Worm (Caenorhabditis elegans): ENCODE results near the gene dgat-2.
"Not testable (repeated sequence)": the region's sequence is repeated elsewhere in the genome, so short reads cannot be mapped to it uniquely, and the experiment has no call there.

Gene dgat-2

DNA sequence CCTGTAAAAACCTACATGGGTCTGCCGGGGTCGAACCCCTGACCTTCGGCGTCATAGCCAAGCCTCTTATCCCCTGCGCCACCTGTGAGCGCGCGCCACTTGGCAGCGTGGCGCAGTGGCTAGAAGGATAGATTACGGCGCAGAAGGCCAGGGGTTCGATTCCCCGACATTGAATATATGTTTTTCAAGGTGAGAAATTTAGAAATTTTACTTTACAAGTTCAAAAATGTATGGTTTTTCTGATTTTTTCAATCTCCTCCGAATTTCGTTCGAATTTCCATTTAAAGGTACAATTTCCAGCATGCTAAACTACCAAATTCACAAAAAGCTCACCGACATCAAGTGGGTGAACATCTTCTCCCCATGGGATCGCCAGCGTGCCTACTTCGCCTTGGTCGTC lies at the start of gene dgat-2:
Gene dgat-2 (plus strand): TSS at position 301 of the 400 bp plus-strand sequence.
- TF ChIP-seq rpc-1 (optimal IDR thresholded peaks at IDR 0.05): no peak
- peak; percentile 10 for TF ChIP-seq rpc-1 (tag; optimal IDR thresholded peaks at IDR 0.05)
- TF ChIP-seq ets-4 (GFP tag; optimal IDR thresholded peaks at IDR 0.05): no peak

DNA sequence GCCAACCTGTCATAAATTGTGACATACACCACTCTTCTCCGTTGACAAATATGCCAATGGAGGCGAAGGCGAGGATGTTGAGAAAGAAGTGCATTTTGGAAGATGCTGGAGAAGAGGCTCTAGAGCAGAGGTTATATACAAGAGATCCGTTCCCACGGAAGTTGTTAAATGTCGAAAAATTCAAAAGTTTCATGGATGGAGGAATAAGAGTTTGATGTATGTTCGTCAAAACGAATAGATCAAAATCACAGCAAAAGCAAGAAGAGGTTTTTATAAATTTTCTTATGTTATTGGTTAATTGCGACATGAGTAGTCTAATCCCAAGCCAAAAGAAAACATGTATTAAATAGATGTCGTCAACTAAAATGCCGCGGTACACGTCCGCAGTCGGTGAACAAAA lies 49.6 kb upstream of the dgat-2 start, which contains the start of gene Y6G8.15:
Gene Y6G8.15 (minus strand): TSS at position 101 of the 400 bp plus-strand sequence.
- TF ChIP-seq attf-6 (GFP tag; IDR thresholded peaks at IDR 0.05); lir-1 (GFP tag; conservative IDR thresholded peaks at IDR 0.05); nhr-179 (tag; optimal IDR thresholded peaks at IDR 0.05): not testable (repeated sequence)

DNA sequence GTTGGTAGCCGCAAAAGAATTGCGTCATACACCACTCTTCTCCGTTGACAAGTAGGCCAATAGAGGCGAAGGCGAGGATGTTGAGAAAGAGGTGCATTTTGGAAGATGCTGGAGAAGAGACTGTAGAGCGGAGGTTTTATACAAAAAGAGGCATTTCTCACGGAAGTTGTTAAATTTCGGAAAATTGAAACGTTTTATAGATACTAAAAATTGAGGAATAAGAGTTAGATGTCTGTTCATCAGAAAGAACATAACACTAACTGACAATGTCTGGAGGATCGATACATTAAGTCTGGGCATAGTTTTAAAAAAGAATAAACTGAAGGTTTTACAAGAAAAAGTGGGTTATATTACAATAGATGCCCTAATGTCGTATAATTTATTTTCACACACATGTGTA lies 45.9 kb upstream of the dgat-2 start, which contains the start of gene Y6G8.14:
Gene Y6G8.14 (minus strand): TSS at position 101 of the 400 bp plus-strand sequence.
- TF ChIP-seq chd-7 (tag; optimal IDR thresholded peaks at IDR 0.05) (no peak), T07F8.4 (tag; optimal IDR thresholded peaks at IDR 0.05) (no peak), Y56A3A.18 (GFP tag; IDR thresholded peaks at IDR 0.05) (no peak), lir-1 (GFP tag; conservative IDR thresholded peaks at IDR 0.05) (no peak), ztf-26 (tag; optimal IDR thresholded peaks at IDR 0.05) (no peak), ztf-3 (GFP tag; optimal IDR thresholded peaks at IDR 0.05) (no peak), lin-26 (GFP tag; IDR thresholded peaks at IDR 0.05) (no peak), Y53F4B.3 (GFP tag; IDR thresholded peaks at IDR 0.05) (no peak), C17E4.6 (GFP tag; IDR thresholded peaks at IDR 0.05) (no peak), K11D2.4 (GFP tag; IDR thresholded peaks at IDR 0.05) (no peak), ama-1 (optimal IDR thresholded peaks at IDR 0.05) (no peak), ama-1 (GFP tag; optimal IDR thresholded peaks at IDR 0.05) (no peak), rpc-1 (optimal IDR thresholded peaks at IDR 0.05) (no peak), rpc-1 (tag; optimal IDR thresholded peaks at IDR 0.05) (no peak), F22D6.2 (tag; optimal IDR thresholded peaks at IDR 0.05) (no peak), lag-1 (GFP tag; IDR thresholded peaks at IDR 0.05) (no peak), F55B11.4 (tag; optimal IDR thresholded peaks at IDR 0.05; ENCODE audit: borderline replicate concordance, insufficient read depth) (no peak)

DNA sequence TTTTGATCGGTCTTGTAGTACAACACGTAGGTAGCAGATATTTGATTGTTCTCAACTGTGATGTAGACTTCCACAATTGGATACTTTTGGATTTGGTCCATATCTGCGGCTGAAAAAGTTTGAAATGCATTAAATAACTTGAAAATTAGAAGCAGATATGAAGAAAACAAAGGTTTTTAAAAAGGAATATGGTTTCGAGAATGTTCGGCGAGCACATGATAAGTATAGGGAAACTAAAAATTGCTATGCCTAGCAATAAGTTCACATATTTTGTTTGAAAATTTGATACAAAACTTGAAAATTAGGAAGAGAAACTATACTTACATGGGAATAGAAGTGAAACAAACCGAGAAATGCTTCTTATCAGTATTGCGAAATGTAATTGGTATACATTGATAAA lies 44.5 kb upstream of the dgat-2 start, which contains the start of gene Y6G8.5:
Gene Y6G8.5 (minus strand): TSS at position 101 of the 400 bp plus-strand sequence.
- TF ChIP-seq lin-35 (GFP tag; optimal IDR thresholded peaks at IDR 0.05) (no peak), dox-1 (GFP tag; IDR thresholded peaks at IDR 0.05) (no peak), ztf-26 (tag; optimal IDR thresholded peaks at IDR 0.05) (no peak), nfyb-1 (GFP tag; IDR thresholded peaks at IDR 0.05) (no peak), madf-8 (GFP tag; conservative IDR thresholded peaks at IDR 0.05) (no peak), Y79H2A.3 (GFP tag; conservative IDR thresholded peaks at IDR 0.05) (no peak), mes-4 (tag; optimal IDR thresholded peaks at IDR 0.05) (no peak), hmg-20 (GFP tag; IDR thresholded peaks at IDR 0.05) (no peak), nhr-120 (GFP tag; IDR thresholded peaks at IDR 0.05) (no peak), ZK185.1 (tag; optimal IDR thresholded peaks at IDR 0.05; ENCODE audit: poor library complexity, severe bottlenecking) (no peak), K11D2.4 (GFP tag; IDR thresholded peaks at IDR 0.05) (no peak), gei-17 (GFP tag; optimal IDR thresholded peaks at IDR 0.05) (no peak), die-1 (tag; optimal IDR thresholded peaks at IDR 0.05) (no peak), B0035.1 (tag; optimal IDR thresholded peaks at IDR 0.05) (no peak)

DNA sequence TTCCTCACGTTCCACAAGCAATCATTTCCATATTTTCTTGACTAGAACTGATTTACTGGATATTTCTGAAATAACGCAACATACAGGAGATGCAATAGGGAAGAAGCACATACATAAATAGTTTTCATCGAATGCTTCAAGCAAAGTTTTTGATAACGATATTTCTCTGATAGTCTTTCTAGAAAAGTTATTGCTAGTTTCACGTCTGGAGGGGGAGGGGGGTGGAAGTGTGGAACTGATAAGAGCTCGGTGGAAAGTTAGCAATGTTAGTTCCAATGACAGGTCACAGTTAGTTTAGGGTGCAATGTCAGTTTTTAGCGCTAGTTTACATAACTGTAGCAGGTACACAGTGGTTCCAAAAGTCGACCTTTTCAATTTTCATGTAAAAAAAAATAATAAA lies 43.3 kb upstream of the dgat-2 start, which contains the start of gene Y6G8.6:
Gene Y6G8.6 (minus strand): TSS at position 98 of the 400 bp plus-strand sequence.
- TF ChIP-seq ekl-4 (GFP tag; IDR thresholded peaks at IDR 0.05) (no peak), ztf-6 (GFP tag; IDR thresholded peaks at IDR 0.05) (no peak), nhr-80 (tag; optimal IDR thresholded peaks at IDR 0.05) (peak; percentile 49), mes-4 (tag; optimal IDR thresholded peaks at IDR 0.05) (no peak)
